Worm (Caenorhabditis elegans): Measurements from ENCODE around the gene cnc-5.
A peak's percentile ranks its signal among the peaks of the same experiment; 100 is the strongest.

cnc-5 gene

DNA sequence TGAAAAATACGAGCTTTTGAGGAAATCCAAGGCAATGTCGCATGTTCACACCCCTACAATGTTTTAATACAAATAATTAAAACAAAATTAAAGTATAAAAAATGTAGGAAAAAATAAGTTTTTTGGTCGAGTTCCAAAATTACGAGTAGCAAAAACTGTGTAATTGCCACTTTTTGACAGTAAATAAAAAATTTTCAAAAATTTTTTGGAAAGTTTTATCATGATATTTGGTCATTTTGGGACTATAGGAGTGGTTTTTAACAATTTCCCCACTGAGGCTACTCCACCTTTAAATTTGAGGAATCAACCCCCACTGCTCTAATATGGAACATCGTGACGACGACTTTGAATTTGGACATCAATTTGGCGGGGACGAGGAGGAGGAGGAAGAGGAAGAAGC is 22.3 kb downstream of the cnc-5 start, which contains the start of gene gid-8:
Gene gid-8 (plus strand): TSS at position 301 of the 400 bp plus-strand sequence.
- TF ChIP-seq F39B2.1 (GFP tag; IDR thresholded peaks at IDR 0.05) (no peak), ztf-3 (GFP tag; optimal IDR thresholded peaks at IDR 0.05) (no peak), ZK185.1 (tag; optimal IDR thresholded peaks at IDR 0.05; ENCODE audit: poor library complexity, severe bottlenecking) (no peak), B0035.1 (tag; optimal IDR thresholded peaks at IDR 0.05) (no peak), sea-2 (GFP tag; IDR thresholded peaks at IDR 0.05) (no peak), B0261.1 (tag; optimal IDR thresholded peaks at IDR 0.05) (no peak), F49E8.2 (tag; optimal IDR thresholded peaks at IDR 0.05; ENCODE audit: insufficient read depth) (no peak), egrh-3 (GFP tag; IDR thresholded peaks at IDR 0.05) (no peak), ztf-18 (tag; optimal IDR thresholded peaks at IDR 0.05) (no peak), attf-6 (GFP tag; IDR thresholded peaks at IDR 0.05) (no peak), mxl-1 (tag; optimal IDR thresholded peaks at IDR 0.05) (no peak), cebp-1 (GFP tag; IDR thresholded peaks at IDR 0.05) (no peak), cebp-1 (tag; optimal IDR thresholded peaks at IDR 0.05) (no peak), nhr-120 (GFP tag; IDR thresholded peaks at IDR 0.05) (no peak), K11D2.4 (GFP tag; IDR thresholded peaks at IDR 0.05) (no peak), nhr-27 (tag; optimal IDR thresholded peaks at IDR 0.05) (no peak), B0019.2 (GFP tag; conservative IDR thresholded peaks at IDR 0.05) (no peak), him-1 (tag; optimal IDR thresholded peaks at IDR 0.05) (no peak)

DNA sequence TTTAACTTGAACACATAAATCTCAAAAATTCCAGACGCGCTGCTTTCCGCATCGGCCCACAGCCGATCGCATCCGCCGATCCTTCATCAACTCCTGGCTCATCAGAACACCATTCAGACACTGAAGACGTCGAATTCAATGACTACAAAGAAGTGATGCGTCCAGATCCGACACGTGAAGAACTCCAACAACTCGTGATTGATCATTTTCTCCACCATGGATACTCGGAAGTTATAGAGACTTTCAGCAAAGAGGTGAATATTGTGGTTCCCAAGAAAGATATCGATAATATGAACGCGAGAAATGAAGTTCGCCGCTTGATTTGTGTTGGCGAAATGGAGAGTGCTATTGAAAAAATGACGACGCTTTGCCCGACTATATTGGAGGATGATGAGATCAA is 23.7 kb downstream of the cnc-5 start:
- no peak for TF ChIP-seq nhr-80 (tag; optimal IDR thresholded peaks at IDR 0.05)
- TF ChIP-seq cebp-1 (GFP tag; IDR thresholded peaks at IDR 0.05): no peak
- no peak for TF ChIP-seq cebp-1 (tag; optimal IDR thresholded peaks at IDR 0.05)
- TF ChIP-seq B0261.1 (tag; optimal IDR thresholded peaks at IDR 0.05): no peak

DNA sequence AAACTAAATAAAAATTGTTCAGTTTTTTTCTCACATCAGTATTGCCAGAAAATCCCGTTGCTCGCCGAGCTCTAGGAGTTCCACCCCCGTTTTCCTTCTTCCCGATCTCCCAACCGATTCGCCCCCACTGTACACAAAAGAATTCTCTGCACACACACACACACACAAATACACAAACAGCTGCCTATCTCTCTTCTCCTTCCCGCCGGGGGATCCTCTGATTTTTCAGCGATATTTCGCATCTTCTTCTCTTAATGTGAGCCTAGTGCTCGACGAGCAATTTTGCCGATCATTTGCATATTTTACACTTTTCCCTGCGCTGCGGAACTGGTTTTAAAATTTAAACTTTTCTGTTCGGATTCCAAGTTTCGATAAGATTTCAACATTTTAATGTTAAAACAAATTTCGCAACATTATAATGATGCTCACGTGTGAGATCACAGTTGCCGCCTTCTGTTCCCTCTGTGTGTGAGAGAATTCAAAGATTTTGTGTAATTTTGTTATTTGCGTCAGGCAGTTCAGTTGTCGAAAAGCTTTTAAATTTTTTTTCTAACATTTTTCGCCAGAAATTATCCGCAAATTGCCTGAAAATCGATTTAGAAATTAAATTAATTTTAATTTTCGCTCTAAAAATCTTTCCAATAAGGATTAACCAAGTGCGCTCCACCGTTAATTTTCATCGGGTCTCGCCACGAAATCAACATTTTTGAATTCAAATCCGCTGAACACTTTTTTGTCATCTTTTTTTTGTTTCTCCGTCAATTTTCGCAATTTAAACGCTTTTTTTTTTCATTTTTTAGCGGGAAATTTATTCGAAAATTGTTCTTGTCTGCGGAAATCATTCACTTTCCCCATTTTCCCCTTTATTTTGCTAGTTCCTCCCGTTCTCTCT is 26.1 kb downstream of the cnc-5 start:
- TF ChIP-seq Y79H2A.3 (GFP tag; conservative IDR thresholded peaks at IDR 0.05): no peak
- no peak for TF ChIP-seq hlh-26 (GFP tag; conservative IDR thresholded peaks at IDR 0.05)
- no peak for TF ChIP-seq sptf-2 (GFP tag; optimal IDR thresholded peaks at IDR 0.05)
- TF ChIP-seq attf-3 (GFP tag; conservative IDR thresholded peaks at IDR 0.05): no peak
- no peak for TF ChIP-seq C06A6.2 (GFP tag; conservative IDR thresholded peaks at IDR 0.05)
- no peak for TF ChIP-seq egl-44 (GFP tag; IDR thresholded peaks at IDR 0.05)
- TF ChIP-seq madf-8 (GFP tag; conservative IDR thresholded peaks at IDR 0.05): peak; percentile 70
- no peak for TF ChIP-seq ztf-22 (GFP tag; optimal IDR thresholded peaks at IDR 0.05)
- TF ChIP-seq ccch-3 (GFP tag; optimal IDR thresholded peaks at IDR 0.05): no peak
- TF ChIP-seq dpff-1 (tag; optimal IDR thresholded peaks at IDR 0.05): no peak
- TF ChIP-seq rpc-1 (optimal IDR thresholded peaks at IDR 0.05): no peak
- no peak for TF ChIP-seq rpc-1 (tag; optimal IDR thresholded peaks at IDR 0.05)
- TF ChIP-seq B0261.1 (tag; optimal IDR thresholded peaks at IDR 0.05): no peak
- no peak for TF ChIP-seq zim-3 (tag; optimal IDR thresholded peaks at IDR 0.05)
- TF ChIP-seq efl-1 (GFP tag; optimal IDR thresholded peaks at IDR 0.05): peak; percentile 73
- no peak for TF ChIP-seq egrh-3 (GFP tag; IDR thresholded peaks at IDR 0.05)
- TF ChIP-seq ceh-79 (tag; optimal IDR thresholded peaks at IDR 0.05): no peak
- TF ChIP-seq F49E8.2 (tag; optimal IDR thresholded peaks at IDR 0.05; ENCODE audit: insufficient read depth): no peak
- TF ChIP-seq let-607 (tag; optimal IDR thresholded peaks at IDR 0.05): peak in 1 of 2 experiments; percentile 19
- 0 out of 2 replicates have a peak, but pooled peaks have one; percentile 11 for TF ChIP-seq hmg-1.2 (GFP tag; IDR thresholded peaks at IDR 0.05)
- no peak for TF ChIP-seq Y53G8AR.9 (GFP tag; conservative IDR thresholded peaks at IDR 0.05)
- TF ChIP-seq F52B5.7 (tag; optimal IDR thresholded peaks at IDR 0.05): no peak
- TF ChIP-seq nfyb-1 (GFP tag; IDR thresholded peaks at IDR 0.05): no peak
- no peak for TF ChIP-seq athp-1 (tag; optimal IDR thresholded peaks at IDR 0.05)
- TF ChIP-seq Y56A3A.18 (GFP tag; IDR thresholded peaks at IDR 0.05): no peak
- no peak for TF ChIP-seq akir-1 (GFP tag; optimal IDR thresholded peaks at IDR 0.05)
- TF ChIP-seq tbp1 (GFP tag; optimal IDR thresholded peaks at IDR 0.05): peak; percentile 49
- no peak for TF ChIP-seq aptf-3 (GFP tag; IDR thresholded peaks at IDR 0.05)
- TF ChIP-seq chd-7 (tag; optimal IDR thresholded peaks at IDR 0.05): no peak

All from whole organism, young adult.